Fruit fly (Drosophila melanogaster): ENCODE measurements around the gene chinmo.

The chinmo gene

DNA sequence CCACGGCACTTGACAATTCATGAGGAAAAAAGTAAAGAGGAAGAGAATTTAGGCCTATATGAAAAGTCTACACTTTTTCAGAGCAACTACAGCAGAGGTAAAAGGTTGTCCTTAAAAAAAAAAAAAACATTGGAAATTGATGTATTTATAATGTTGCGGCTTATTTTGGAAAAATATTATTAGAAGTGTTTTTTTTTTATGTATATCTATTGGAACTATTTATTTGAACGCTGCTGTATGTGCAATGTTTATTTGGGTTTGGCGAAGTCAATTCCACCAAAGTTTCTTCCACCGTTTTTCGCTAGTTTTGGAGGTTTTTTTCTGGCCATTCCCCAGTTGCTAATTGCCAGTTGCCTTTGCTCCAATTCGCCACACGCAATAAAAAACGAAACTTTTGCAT, 4.8 kb downstream of the chinmo start (continued):
- TF ChIP-seq Scr (GFP tag; IDR thresholded peaks at IDR 0.05; ENCODE audit: partially characterized antibody) (no peak), kay (GFP tag; optimal IDR thresholded peaks at IDR 0.05) (no peak), jing (GFP tag; optimal IDR thresholded peaks at IDR 0.05) (no peak), CG17612 (GFP tag; IDR thresholded peaks at IDR 0.05) (no peak), Spps (tag; optimal IDR thresholded peaks at IDR 0.05) (no peak), dysf (GFP tag; IDR thresholded peaks at IDR 0.05) (peak; percentile 64; the same call in 2 of the 3 replicates), crc (GFP tag; optimal IDR thresholded peaks at IDR 0.05) (no peak), CG9797 (GFP tag; optimal IDR thresholded peaks at IDR 0.05) (no peak), exex (tag; optimal IDR thresholded peaks at IDR 0.05) (no peak), bsh (GFP tag; optimal IDR thresholded peaks at IDR 0.05) (peak in 1 of 2 experiments; percentile 40), CG31388 (GFP tag; optimal IDR thresholded peaks at IDR 0.05) (no peak), her (GFP tag; optimal IDR thresholded peaks at IDR 0.05) (no peak), CG33213 (GFP tag; optimal IDR thresholded peaks at IDR 0.05) (no peak), NC2α (GFP tag; optimal IDR thresholded peaks at IDR 0.05) (no peak), CG7928 (GFP tag; optimal IDR thresholded peaks at IDR 0.05) (no peak), CG17385 (GFP tag; optimal IDR thresholded peaks at IDR 0.05) (peak; percentile 34), oc (tag; optimal IDR thresholded peaks at IDR 0.05) (no peak), pb (GFP tag; optimal IDR thresholded peaks at IDR 0.05) (no peak), tin (GFP tag; optimal IDR thresholded peaks at IDR 0.05) (no peak), Xbp1 (GFP tag; optimal IDR thresholded peaks at IDR 0.05) (peak; percentile 22), maf-S (GFP tag; optimal IDR thresholded peaks at IDR 0.05) (no peak), rib (GFP tag; IDR thresholded peaks at IDR 0.05) (no peak), ERR (GFP tag; optimal IDR thresholded peaks at IDR 0.05) (no peak), HmgD (GFP tag; optimal IDR thresholded peaks at IDR 0.05) (no peak), CG12104 (GFP tag; optimal IDR thresholded peaks at IDR 0.05) (peak; percentile 6), CG11247 (GFP tag; IDR thresholded peaks at IDR 0.05) (peak; percentile 62), wek (GFP tag; optimal IDR thresholded peaks at IDR 0.05) (no peak), Awh (GFP tag; IDR thresholded peaks at IDR 0.05) (no peak), D19A (tag; optimal IDR thresholded peaks at IDR 0.05) (no peak), CG34224 (GFP tag; IDR thresholded peaks at IDR 0.05; ENCODE audit: partially characterized antibody) (no peak), cwo (GFP tag; optimal IDR thresholded peaks at IDR 0.05) (peak; percentile 5), chinmo (GFP tag; IDR thresholded peaks at IDR 0.05; ENCODE audit: partially characterized antibody) (peak; percentile 25; the same call in 1 of the 4 replicates), jumu (GFP tag; optimal IDR thresholded peaks at IDR 0.05) (no peak), Abd-B (GFP tag; optimal IDR thresholded peaks at IDR 0.05) (no peak), gsb-n (tag; optimal IDR thresholded peaks at IDR 0.05) (no peak), Aef1 (GFP tag; IDR thresholded peaks at IDR 0.05) (peak; percentile 46; the same call in 1 of the 3 replicates), CG4328 (GFP tag; optimal IDR thresholded peaks at IDR 0.05) (no peak), dan (GFP tag; IDR thresholded peaks at IDR 0.05) (no peak), slp2 (GFP tag; optimal IDR thresholded peaks at IDR 0.05) (no peak), sima (GFP tag; optimal IDR thresholded peaks at IDR 0.05) (no peak), psq (GFP tag; optimal IDR thresholded peaks at IDR 0.05) (no peak), tio (GFP tag; optimal IDR thresholded peaks at IDR 0.05) (peak; percentile 22), CG42726 (GFP tag; IDR thresholded peaks at IDR 0.05; ENCODE audit: partially characterized antibody) (no peak), CG8290 (GFP tag; optimal IDR thresholded peaks at IDR 0.05) (no peak), CG8290 (tag; optimal IDR thresholded peaks at IDR 0.05) (no peak), corto (GFP tag; optimal IDR thresholded peaks at IDR 0.05) (no peak), Dip3 (GFP tag; optimal IDR thresholded peaks at IDR 0.05) (no peak), CG18476 (GFP tag; optimal IDR thresholded peaks at IDR 0.05) (peak; percentile 19), eyg (GFP tag; optimal IDR thresholded peaks at IDR 0.05) (no peak), danr (GFP tag; IDR thresholded peaks at IDR 0.05) (0 out of 2 replicates have a peak, but pooled peaks have one; percentile 9), Hr3 (GFP tag; optimal IDR thresholded peaks at IDR 0.05) (no peak), CG11093 (GFP tag; IDR thresholded peaks at IDR 0.05) (no peak)
